Fruit fly (Drosophila melanogaster) whole organism, embryonic: Measurements from ENCODE around the gene CG5509.
A peak's percentile ranks its signal among the peaks of the same experiment; 100 is the strongest.

Experiments
- BEAF-32 ChIP-seq: fragments of 200-800 bp; sonication (Bioruptor generic); optimal IDR thresholded peaks from 3 replicates; lab custom pipeline; 2017; ENCODE audit warnings: missing biosample characterization, missing genetic modification characterization, mild to moderate bottlenecking, moderate library complexity, missing genetic modification reagents
- Bdp1 ChIP-seq: fragments of 200-800 bp; sonication (Bioruptor generic); optimal IDR thresholded peaks from 3 replicates; lab custom pipeline; 2016; ENCODE audit warnings: missing biosample characterization, missing genetic modification characterization
- CG15514 ChIP-seq: fragments of 200-800 bp; sonication (Bioruptor generic); optimal IDR thresholded peaks from 3 replicates; lab custom pipeline; 2017; ENCODE audit warnings: missing biosample characterization, missing genetic modification characterization, mild to moderate bottlenecking, moderate library complexity, missing genetic modification reagents
- CG1603 ChIP-seq: fragments of 200-800 bp; sonication (Bioruptor generic); optimal IDR thresholded peaks from 2 replicates; lab custom pipeline; 2019; ENCODE audit warnings: missing biosample characterization, mild to moderate bottlenecking, missing genetic modification characterization, moderate library complexity
- CG17612 ChIP-seq: fragments of 200-800 bp; sonication (Bioruptor generic); IDR thresholded peaks from 2 replicates; pipeline ENCODE4 v1.3.6; 2022; ENCODE audit warnings: missing biosample characterization, missing genetic modification characterization
- CG30020 ChIP-seq: fragments of 200-800 bp; optimal IDR thresholded peaks from 2 replicates; lab custom pipeline; 2019; ENCODE audit warnings: missing biosample characterization, mild to moderate bottlenecking, missing genetic modification characterization, moderate library complexity
- CG32532 ChIP-seq: fragments of 200-800 bp; sonication (Bioruptor generic); IDR thresholded peaks from 2 replicates; pipeline ENCODE4 v1.3.6; 2022; ENCODE audit warnings: missing biosample characterization, missing genetic modification characterization
- CG34422 ChIP-seq: fragments of 200-800 bp; sonication (Bioruptor generic); IDR thresholded peaks from 3 replicates; pipeline ENCODE4 v1.3.6; 2022; ENCODE audit warnings: missing biosample characterization, missing genetic modification characterization
- CG3726 ChIP-seq: fragments of 200-800 bp; sonication (Bioruptor generic); IDR thresholded peaks from 3 replicates; pipeline ENCODE4, ENCODE4 v1.3.6; 2022; ENCODE audit warnings: missing biosample characterization, missing genetic modification characterization
- CG4328 ChIP-seq: fragments of 200-800 bp; sonication (Bioruptor generic); optimal IDR thresholded peaks from 3 replicates; lab custom pipeline; 2017; ENCODE audit warnings: missing biosample characterization, missing genetic modification reagents, missing genetic modification characterization
- CG43689 ChIP-seq: fragments of 200-800 bp; sonication (Bioruptor generic); IDR thresholded peaks from 2 replicates; pipeline ENCODE4 v1.3.6; 2022; ENCODE audit warnings: missing biosample characterization, missing genetic modification characterization
- CG7786 ChIP-seq: fragments of 200-800 bp; sonication (Bioruptor generic); optimal IDR thresholded peaks from 2 replicates; lab custom pipeline; 2016; ENCODE audit warnings: missing biosample characterization, missing genetic modification characterization
- CG7928 ChIP-seq: fragments of 200-800 bp; sonication (Bioruptor generic); optimal IDR thresholded peaks from 2 replicates; lab custom pipeline; 2017; ENCODE audit warnings: missing biosample characterization, mild to moderate bottlenecking, missing genetic modification characterization
- CG8290 ChIP-seq, 3 experiments: fragments of 200-800 bp; sonication (Bioruptor generic); optimal IDR thresholded peaks; 2 replicates each; lab custom pipeline; 2016 to 2019; ENCODE audit warnings: missing biosample characterization in 3 of 3, missing genetic modification characterization in 3 of 3, mild to moderate bottlenecking in 2 of 3, moderate library complexity in 1 of 3
- CG8478 ChIP-seq: fragments of >200 bp; optimal IDR thresholded peaks from 2 replicates; lab custom pipeline; 2018
- CoRest ChIP-seq: fragments of 200-800 bp; sonication (Bioruptor generic); optimal IDR thresholded peaks from 3 replicates; lab custom pipeline; 2018; ENCODE audit warnings: missing biosample characterization, mild to moderate bottlenecking, missing genetic modification characterization, moderate library complexity
- D ChIP-seq, 2 experiments: fragments of 200-800 bp in 1 of 2; fragments of >200 bp in 1 of 2; sonication (Bioruptor generic) in 1 of 2; optimal IDR thresholded peaks; 2 replicates in 1 of 2; 3 replicates in 1 of 2; lab custom pipeline; 2017; ENCODE audit warnings: mild to moderate bottlenecking in 1 of 2, missing biosample characterization in 1 of 2, missing genetic modification characterization in 1 of 2, missing genetic modification reagents in 1 of 2
- Dbx ChIP-seq: fragments of 200-800 bp; sonication (Bioruptor generic); IDR thresholded peaks from 3 replicates; pipeline ENCODE4 v1.3.6; 2022; ENCODE audit warnings: missing biosample characterization, missing genetic modification characterization
- Dfd ChIP-seq, 2 experiments: fragments of >200 bp; optimal IDR thresholded peaks; 2 replicates each; lab custom pipeline; 2017; ENCODE audit warnings: missing biosample characterization in 2 of 2, missing genetic modification characterization in 2 of 2
- GATAe ChIP-seq: fragments of 200-800 bp; sonication (Bioruptor generic); conservative IDR thresholded peaks from 2 replicates; pipeline ENCODE4 v1.3.6; 2022; ENCODE audit warnings: missing biosample characterization, missing genetic modification characterization
- Hsf ChIP-seq: fragments of 200-800 bp; sonication (Bioruptor generic); optimal IDR thresholded peaks from 3 replicates; lab custom pipeline; 2016; ENCODE audit warnings: missing biosample characterization, missing genetic modification characterization
- MBD-R2 ChIP-seq: fragments of 200-800 bp; sonication (Bioruptor generic); IDR thresholded peaks from 2 replicates; pipeline ENCODE4 v1.3.6; 2022; ENCODE audit warnings: missing biosample characterization, missing genetic modification characterization
- MESR4 ChIP-seq: fragments of 200-800 bp; sonication (Bioruptor generic); optimal IDR thresholded peaks from 2 replicates; lab custom pipeline; 2018; ENCODE audit warnings: missing biosample characterization, mild to moderate bottlenecking, missing genetic modification characterization, moderate library complexity
- Meics ChIP-seq: fragments of 200-800 bp; sonication (Bioruptor generic); optimal IDR thresholded peaks from 2 replicates; lab custom pipeline; 2017; ENCODE audit warnings: missing biosample characterization, mild to moderate bottlenecking, missing genetic modification characterization
- Sin3A ChIP-seq: fragments of >200 bp; optimal IDR thresholded peaks from 2 replicates; lab custom pipeline; 2018
- Spps ChIP-seq: fragments of 200-800 bp; sonication (Bioruptor generic); optimal IDR thresholded peaks from 2 replicates; lab custom pipeline; 2018; ENCODE audit warnings: missing biosample characterization, mild to moderate bottlenecking, missing genetic modification characterization
- Xbp1 ChIP-seq: fragments of 200-800 bp; sonication (Bioruptor generic); optimal IDR thresholded peaks from 3 replicates; lab custom pipeline; 2016; ENCODE audit warnings: missing biosample characterization, mild to moderate bottlenecking, missing genetic modification characterization
- bsh ChIP-seq, 2 experiments: fragments of 200-800 bp; sonication (Bioruptor generic); optimal IDR thresholded peaks; 2 replicates each; lab custom pipeline; 2017 to 2018; ENCODE audit warnings: mild to moderate bottlenecking in 2 of 2, missing biosample characterization in 2 of 2, missing genetic modification characterization in 2 of 2, moderate library complexity in 1 of 2
- btn ChIP-seq: fragments of 200-800 bp; sonication (Bioruptor generic); optimal IDR thresholded peaks from 2 replicates; lab custom pipeline; 2016; ENCODE audit warnings: missing biosample characterization, missing genetic modification characterization
- en ChIP-seq: fragments of 200-800 bp; sonication (Bioruptor generic); optimal IDR thresholded peaks from 2 replicates; lab custom pipeline; 2016; ENCODE audit warnings: missing biosample characterization, missing genetic modification characterization
- h ChIP-seq: fragments of >200 bp; optimal IDR thresholded peaks from 2 replicates; lab custom pipeline; 2017
- hth ChIP-seq: fragments of >200 bp; optimal IDR thresholded peaks from 2 replicates; lab custom pipeline; 2017; ENCODE audit warnings: inconsistent platforms
- ind ChIP-seq: fragments of 200-800 bp; sonication (Bioruptor generic); optimal IDR thresholded peaks from 3 replicates; lab custom pipeline; 2016; ENCODE audit warnings: missing biosample characterization, missing genetic modification characterization
- insv ChIP-seq, 2 experiments: fragments of 200-800 bp; sonication (Bioruptor generic); optimal IDR thresholded peaks; 3 replicates each; lab custom pipeline; 2016 to 2018; ENCODE audit warnings: missing biosample characterization in 2 of 2, missing genetic modification characterization in 2 of 2
- nmo ChIP-seq: fragments of 200-800 bp; sonication (Bioruptor generic); optimal IDR thresholded peaks from 2 replicates; lab custom pipeline; 2018; ENCODE audit warnings: missing biosample characterization, mild to moderate bottlenecking, missing genetic modification characterization, moderate library complexity
- onecut ChIP-seq: fragments of 200-800 bp; sonication (Bioruptor generic); IDR thresholded peaks from 2 replicates; pipeline ENCODE4 v1.3.6; 2022; ENCODE audit warnings: missing biosample characterization, missing genetic modification characterization
- pfk ChIP-seq: fragments of 200-800 bp; sonication (Bioruptor generic); optimal IDR thresholded peaks from 2 replicates; lab custom pipeline; 2018; ENCODE audit warnings: missing biosample characterization, mild to moderate bottlenecking, missing genetic modification characterization, moderate library complexity
- phol ChIP-seq: fragments of 200-800 bp; sonication (Bioruptor generic); optimal IDR thresholded peaks from 3 replicates; lab custom pipeline; 2018; ENCODE audit warnings: missing biosample characterization, mild to moderate bottlenecking, missing genetic modification characterization, moderate library complexity
- ro ChIP-seq: fragments of 200-800 bp; sonication (Bioruptor generic); IDR thresholded peaks from 2 replicates; pipeline ENCODE4 v1.3.6; 2022; ENCODE audit warnings: missing biosample characterization, missing genetic modification characterization
- sens ChIP-seq: fragments of 200-800 bp; sonication (Bioruptor generic); peaks from one replicate; lab custom pipeline; 2016; ENCODE audit warnings: missing biosample characterization, missing genetic modification characterization
- seq ChIP-seq: fragments of 200-800 bp; sonication (Bioruptor generic); IDR thresholded peaks from 2 replicates; pipeline ENCODE4 v1.3.6; 2022; ENCODE audit warnings: missing biosample characterization, missing genetic modification characterization
- sima ChIP-seq: fragments of 200-800 bp; sonication (Bioruptor generic); optimal IDR thresholded peaks from 2 replicates; lab custom pipeline; 2016; ENCODE audit warnings: missing biosample characterization, missing genetic modification characterization
- tgo ChIP-seq: fragments of 200-800 bp; sonication (Bioruptor generic); IDR thresholded peaks from 3 replicates; pipeline ENCODE4 v1.3.6; 2022; ENCODE audit warnings: missing biosample characterization, missing genetic modification characterization
- tna ChIP-seq: fragments of 200-800 bp; sonication (Bioruptor generic); IDR thresholded peaks from 2 replicates; pipeline ENCODE4 v1.3.6; 2022; ENCODE audit warnings: missing biosample characterization, missing genetic modification characterization; ENCODE audit not compliant: partially characterized antibody
- trem ChIP-seq: fragments of 200-800 bp; optimal IDR thresholded peaks from 3 replicates; lab custom pipeline; 2019; ENCODE audit warnings: missing biosample characterization, mild to moderate bottlenecking, missing genetic modification characterization, moderate library complexity
- twi ChIP-seq: fragments of 200-800 bp; optimal IDR thresholded peaks from 2 replicates; lab custom pipeline; 2019; ENCODE audit warnings: missing biosample characterization, mild to moderate bottlenecking, missing genetic modification characterization, moderate library complexity
- tx ChIP-seq: fragments of 200-800 bp; sonication (Bioruptor generic); optimal IDR thresholded peaks from 2 replicates; lab custom pipeline; 2016; ENCODE audit warnings: missing biosample characterization, missing genetic modification characterization
- unpg ChIP-seq: fragments of 200-800 bp; sonication (Bioruptor generic); optimal IDR thresholded peaks from 3 replicates; lab custom pipeline; 2018; ENCODE audit warnings: missing biosample characterization, mild to moderate bottlenecking, missing genetic modification characterization, moderate library complexity
- wor ChIP-seq: fragments of 200-800 bp; sonication (Bioruptor generic); IDR thresholded peaks from 2 replicates; pipeline ENCODE4 v1.3.6; 2022; ENCODE audit warnings: missing biosample characterization, missing genetic modification characterization
- z ChIP-seq: fragments of 200-800 bp; sonication (Bioruptor generic); IDR thresholded peaks from 3 replicates; pipeline ENCODE4 v1.3.6; 2022; ENCODE audit warnings: missing biosample characterization, missing genetic modification characterization
- zf30C ChIP-seq: fragments of 200-800 bp; sonication (Bioruptor generic); optimal IDR thresholded peaks from 3 replicates; lab custom pipeline; 2018; ENCODE audit warnings: missing biosample characterization, mild to moderate bottlenecking, missing genetic modification characterization

The CG5509 gene

DNA sequence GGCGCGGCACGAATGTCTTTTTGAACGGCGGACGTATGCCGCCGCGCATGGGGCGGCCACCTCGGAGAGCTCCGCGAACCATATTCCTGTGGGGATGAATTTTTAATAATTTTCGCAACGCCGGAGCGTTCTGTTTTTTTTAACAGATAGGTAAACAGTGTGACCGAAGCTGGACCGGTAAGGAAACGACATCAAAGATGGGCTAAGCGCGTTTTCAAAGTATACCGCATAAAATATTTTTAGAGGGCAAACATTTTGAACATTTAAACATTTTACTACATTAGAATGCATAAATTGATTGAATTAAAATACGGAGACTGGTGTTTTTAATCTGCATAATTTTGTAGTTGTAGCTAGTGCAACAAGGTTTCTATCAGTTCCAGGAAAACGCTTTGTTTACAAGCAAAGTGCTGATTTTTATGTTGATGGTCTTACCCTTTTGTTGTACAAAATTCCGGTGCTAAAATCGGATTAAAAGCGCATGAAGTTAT, 23.1 kb upstream of the CG5509 start, which contains the start of the genes CG5641 and CG5245 (continued):
- TF ChIP-seq nmo (GFP tag; lab: Kevin White, UChicago) (peak; percentile 20), sima (GFP tag; lab: Kevin White, UChicago) (no peak), MBD-R2 (peak; percentile 70), Sin3A (lab: Kevin White, UChicago) (peak; percentile 34), Hsf (GFP tag; lab: Kevin White, UChicago) (no peak), tx (no peak), CG4328 (GFP tag; lab: Kevin White, UChicago) (no peak), CoRest (tag; lab: Kevin White, UChicago) (peak; percentile 12), CG30020 (peak; percentile 15), Dfd (GFP tag; optimal IDR thresholded peaks at IDR 0.05; lab: Kevin White, UChicago) (no peak), pfk (GFP tag; lab: Kevin White, UChicago) (no peak), trem (tag; lab: Kevin White, UChicago) (peak; percentile 51), CG15514 (peak; percentile 57), phol (tag; lab: Kevin White, UChicago) (peak; percentile 29), CG34422 (GFP tag; lab: Robert Waterston, UW) (peak; percentile 31; the same call in 1 of the 3 replicates), CG1603 (peak; percentile 11), MESR4 (GFP tag; lab: Kevin White, UChicago) (peak; percentile 47)

- TF ChIP-seq D (optimal IDR thresholded peaks at IDR 0.05; lab: Kevin White, UChicago): no peak
- TF ChIP-seq D (GFP tag; optimal IDR thresholded peaks at IDR 0.05; lab: Kevin White, UChicago): no peak
- TF ChIP-seq CG3726 (GFP tag; lab: Robert Waterston, UW): no peak
- peak; percentile 9 for TF ChIP-seq CG8290 (GFP tag; optimal IDR thresholded peaks at IDR 0.05; lab: Kevin White, UChicago)
- TF ChIP-seq CG8290 (tag; optimal IDR thresholded peaks at IDR 0.05; lab: Kevin White, UChicago): no peak
- peak; percentile 33 for TF ChIP-seq sens (GFP tag; lab: Kevin White, UChicago)
- no peak for TF ChIP-seq hth (lab: Kevin White, UChicago)
- peak; percentile 19 for TF ChIP-seq zf30C (GFP tag; lab: Kevin White, UChicago)
- no peak for TF ChIP-seq z (GFP tag; lab: Robert Waterston, UW)
- no peak for TF ChIP-seq seq (GFP tag; lab: Robert Waterston, UW)
- no peak for TF ChIP-seq onecut (GFP tag; lab: Robert Waterston, UW)
- TF ChIP-seq ind: no peak
- TF ChIP-seq bsh (GFP tag; optimal IDR thresholded peaks at IDR 0.05; lab: Kevin White, UChicago): no peak
- TF ChIP-seq ro (GFP tag; lab: Robert Waterston, UW): no peak
- no peak for TF ChIP-seq h (lab: Kevin White, UChicago)
- TF ChIP-seq BEAF-32 (GFP tag; lab: Kevin White, UChicago): peak; percentile 34
- no peak for TF ChIP-seq Spps (tag; lab: Kevin White, UChicago)
- no peak for TF ChIP-seq CG43689 (GFP tag; lab: Robert Waterston, UW)
- TF ChIP-seq en: no peak
- no peak for TF ChIP-seq wor
- no peak for TF ChIP-seq CG7786 (GFP tag; lab: Kevin White, UChicago)
- no peak for TF ChIP-seq CG17612
- TF ChIP-seq CG32532 (GFP tag; lab: Robert Waterston, UW): peak; percentile 30; the same call in 1 of the 2 replicates
- TF ChIP-seq CG8478 (lab: Kevin White, UChicago): no peak
- TF ChIP-seq Dbx (GFP tag; lab: Robert Waterston, UW): no peak
- no peak for TF ChIP-seq Meics (GFP tag; lab: Kevin White, UChicago)
- no peak for TF ChIP-seq Bdp1 (GFP tag; lab: Kevin White, UChicago)
- TF ChIP-seq tgo: no peak
- no peak for TF ChIP-seq twi (tag; lab: Kevin White, UChicago)
- no peak for TF ChIP-seq CG7928 (GFP tag; lab: Kevin White, UChicago)
- TF ChIP-seq tna (GFP tag; lab: Robert Waterston, UW): no peak
- TF ChIP-seq GATAe (GFP tag; lab: Robert Waterston, UW): no peak
- TF ChIP-seq Xbp1 (GFP tag; lab: Kevin White, UChicago): no peak
- no peak for TF ChIP-seq btn (GFP tag; lab: Kevin White, UChicago)
- TF ChIP-seq insv (GFP tag; optimal IDR thresholded peaks at IDR 0.05; lab: Kevin White, UChicago): peak in 1 of 2 experiments; percentile 31
- TF ChIP-seq unpg (GFP tag; lab: Kevin White, UChicago): no peak
Measured at dm6 chr3R:12431030-12431489, 21.2 kb upstream of the CG5509 start, which contains the start of gene Prosalpha2. Prosalpha2 (plus strand) TSS chr3R:12431321.
